Fruit fly (Drosophila melanogaster): ENCODE results near the gene CG5196.

- no peak for TF ChIP-seq CG3032 (tag; optimal IDR thresholded peaks at IDR 0.05)
- no peak for TF ChIP-seq Hr4 (GFP tag; optimal IDR thresholded peaks at IDR 0.05)
- no peak for TF ChIP-seq Sox102F (GFP tag; optimal IDR thresholded peaks at IDR 0.05)
- TF ChIP-seq vri (GFP tag; optimal IDR thresholded peaks at IDR 0.05), result no peak
- no peak for TF ChIP-seq CG8319 (GFP tag; optimal IDR thresholded peaks at IDR 0.05)
- TF ChIP-seq OdsH (GFP tag; optimal IDR thresholded peaks at IDR 0.05), result no peak
- no peak for TF ChIP-seq Blimp-1 (GFP tag; optimal IDR thresholded peaks at IDR 0.05)
- TF ChIP-seq Lpt (GFP tag; optimal IDR thresholded peaks at IDR 0.05), result no peak
- TF ChIP-seq CG1621 (tag; optimal IDR thresholded peaks at IDR 0.05), result no peak
- TF ChIP-seq CG4318 (GFP tag; optimal IDR thresholded peaks at IDR 0.05), result no peak
- TF ChIP-seq Gug (GFP tag; IDR thresholded peaks at IDR 0.05), result no peak
- TF ChIP-seq CG8632 (GFP tag; optimal IDR thresholded peaks at IDR 0.05), result no peak
- no peak for TF ChIP-seq fd85E (GFP tag; optimal IDR thresholded peaks at IDR 0.05)
- no peak for TF ChIP-seq CG11762 (GFP tag; optimal IDR thresholded peaks at IDR 0.05; ENCODE audit: insufficient read depth)
These were observed 44.6 kb upstream of the CG5196 start for dm6 chr3R:12363544-12363943.

All from whole organism, prepupa.